Worm (Caenorhabditis elegans): ENCODE measurements around the gene nspd-4.

- TF ChIP-seq fkh-10 (GFP tag; optimal IDR thresholded peaks at IDR 0.05): no peak
- TF ChIP-seq pat-9 (tag; optimal IDR thresholded peaks at IDR 0.05): no peak
- TF ChIP-seq C38D4.7 (GFP tag; optimal IDR thresholded peaks at IDR 0.05): no peak
Observed at ce11 chrII:4806726-4807125, 35.7 kb upstream of the nspd-4 start.
